Fruit fly (Drosophila melanogaster) whole organism, pupa: ENCODE results near the gene Cby.

Experiments
- CG10348 ChIP-seq: fragments of 200-800 bp; sonication (Bioruptor generic); IDR thresholded peaks from 2 replicates; pipeline ENCODE4 v1.3.6; 2022; ENCODE audit warnings: missing biosample characterization, missing genetic modification characterization
- CG12605 ChIP-seq: fragments of 200-800 bp; sonication (Bioruptor generic); IDR thresholded peaks from 2 replicates; pipeline ENCODE4 v1.3.6; 2022; ENCODE audit warnings: missing biosample characterization, missing genetic modification characterization
- CG13204 ChIP-seq: fragments of 200-800 bp; sonication (Bioruptor generic); optimal IDR thresholded peaks from 2 replicates; lab custom pipeline; 2018; ENCODE audit warnings: missing biosample characterization, mild to moderate bottlenecking, missing genetic modification characterization, moderate library complexity
- CG14655 ChIP-seq: fragments of 200-800 bp; sonication (Bioruptor generic); optimal IDR thresholded peaks from 3 replicates; lab custom pipeline; 2017; ENCODE audit warnings: mild to moderate bottlenecking, missing biosample characterization, missing genetic modification reagents, missing genetic modification characterization
- CG17806 ChIP-seq: fragments of 200-800 bp; sonication (Bioruptor generic); optimal IDR thresholded peaks from 2 replicates; lab custom pipeline; 2018; ENCODE audit warnings: missing biosample characterization, mild to moderate bottlenecking, missing genetic modification characterization, moderate library complexity
- CG34367 ChIP-seq: fragments of 200-800 bp; sonication (Bioruptor generic); optimal IDR thresholded peaks from 2 replicates; lab custom pipeline; 2018; ENCODE audit warnings: missing biosample characterization, mild to moderate bottlenecking, missing genetic modification characterization
- CG4496 ChIP-seq: fragments of 200-800 bp; sonication (Bioruptor generic); IDR thresholded peaks from 3 replicates; pipeline ENCODE4 v1.3.6; 2022; ENCODE audit warnings: missing biosample characterization, missing genetic modification characterization
- CG8301 ChIP-seq: fragments of 200-800 bp; sonication (Bioruptor generic); optimal IDR thresholded peaks from 2 replicates; lab custom pipeline; 2018; ENCODE audit warnings: missing biosample characterization, mild to moderate bottlenecking, missing genetic modification characterization
- CG9948 ChIP-seq: fragments of 200-800 bp; sonication (Bioruptor generic); optimal IDR thresholded peaks from 2 replicates; lab custom pipeline; 2018; ENCODE audit warnings: missing biosample characterization, mild to moderate bottlenecking, missing genetic modification characterization, moderate library complexity
- D1 ChIP-seq: fragments of 200-800 bp; sonication (Bioruptor generic); optimal IDR thresholded peaks from 2 replicates; lab custom pipeline; 2018; ENCODE audit warnings: missing biosample characterization, mild to moderate bottlenecking, missing genetic modification characterization, moderate library complexity
- EcR ChIP-seq: fragments of 200-800 bp; sonication (Bioruptor generic); optimal IDR thresholded peaks from 3 replicates; lab custom pipeline; 2019; ENCODE audit warnings: missing biosample characterization, missing genetic modification characterization, mild to moderate bottlenecking, moderate library complexity, missing genetic modification reagents
- Snoo ChIP-seq: fragments of 200-800 bp; sonication (Bioruptor generic); optimal IDR thresholded peaks from 3 replicates; lab custom pipeline; 2017; ENCODE audit warnings: missing biosample characterization, mild to moderate bottlenecking, missing genetic modification characterization, inconsistent platforms
- fd96Ca ChIP-seq: fragments of 200-800 bp; sonication (Bioruptor generic); IDR thresholded peaks from 3 replicates; pipeline ENCODE4 v1.3.6; 2022; ENCODE audit warnings: missing biosample characterization, missing genetic modification characterization

DNA sequence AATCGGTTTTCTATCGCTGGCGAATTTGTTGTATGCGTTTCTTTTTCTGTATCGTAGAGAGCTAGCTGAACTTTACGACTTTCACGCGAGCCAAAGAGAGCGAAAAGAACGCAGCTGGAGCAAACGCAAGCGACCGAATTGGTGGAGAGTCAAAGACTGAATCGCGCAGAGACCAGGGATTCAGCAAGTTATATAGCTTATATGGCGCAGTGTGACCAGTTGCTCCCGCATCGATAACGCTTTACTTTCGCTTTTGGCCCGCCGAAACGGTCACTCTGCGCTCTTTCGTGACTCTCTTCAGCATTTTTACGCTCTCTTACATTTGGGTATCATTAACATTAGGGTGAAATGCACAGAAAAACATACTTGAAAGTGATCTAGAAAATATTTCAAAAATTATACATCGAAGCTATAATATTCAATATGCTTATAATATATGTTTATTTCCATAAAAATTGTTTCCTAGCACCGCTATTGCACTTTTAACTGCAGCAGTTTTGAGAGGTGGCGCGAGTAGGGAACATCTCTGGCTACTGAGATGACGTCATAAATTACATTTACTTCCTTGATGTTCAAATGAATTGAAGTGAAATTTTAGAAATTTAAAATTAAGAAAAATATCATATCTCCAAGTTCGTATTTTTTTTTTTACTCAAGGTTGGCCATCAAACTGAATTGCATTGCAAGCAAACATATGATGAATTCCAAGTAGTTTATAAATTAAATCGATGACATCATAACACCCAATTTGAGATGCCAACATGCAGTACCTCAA, 11.5 kb upstream of the Cby start, which contains the start of gene glec:
- peak; percentile 58 for TF ChIP-seq EcR (GFP tag; lab: Kevin White, UChicago)
- TF ChIP-seq Snoo (tag; lab: Kevin White, UChicago) = peak; percentile 35
- TF ChIP-seq CG9948 (tag; lab: Kevin White, UChicago) = peak; percentile 11
- TF ChIP-seq CG17806 (tag; lab: Kevin White, UChicago) = peak; percentile 9
- TF ChIP-seq CG12605 (GFP tag; lab: Robert Waterston, UW) = peak; percentile 70
- TF ChIP-seq CG34367 (tag; lab: Kevin White, UChicago) = no peak
- no peak for TF ChIP-seq CG10348
- peak; percentile 21 for TF ChIP-seq CG13204 (GFP tag; lab: Kevin White, UChicago)
- no peak for TF ChIP-seq D1 (tag; lab: Kevin White, UChicago)
- TF ChIP-seq CG14655 (GFP tag; lab: Kevin White, UChicago) = peak; percentile 7
- TF ChIP-seq fd96Ca (GFP tag; lab: Robert Waterston, UW) = peak; percentile 59; the same call in 2 of the 3 replicates
- no peak for TF ChIP-seq CG8301
- peak; percentile 55 for TF ChIP-seq CG4496 (GFP tag; lab: Robert Waterston, UW)
